Fruit fly (Drosophila melanogaster) whole organism, pupa: ENCODE measurements around the gene Polr3G.

Source experiments
- CG12605 ChIP-seq: fragments of 200-800 bp; sonication (Bioruptor generic); IDR thresholded peaks from 2 replicates; pipeline ENCODE4 v1.3.6; 2022; ENCODE audit warnings: missing biosample characterization, missing genetic modification characterization
- CG15710 ChIP-seq: fragments of 200-800 bp; sonication (Bioruptor generic); optimal IDR thresholded peaks from 2 replicates; lab custom pipeline; 2018; ENCODE audit warnings: missing biosample characterization, mild to moderate bottlenecking, missing genetic modification characterization, moderate library complexity
- CG32121 ChIP-seq: fragments of 200-800 bp; sonication (Bioruptor generic); IDR thresholded peaks from 2 replicates; pipeline ENCODE4 v1.3.6; 2022; ENCODE audit warnings: missing biosample characterization, missing genetic modification characterization
- CG34367 ChIP-seq: fragments of 200-800 bp; sonication (Bioruptor generic); optimal IDR thresholded peaks from 2 replicates; lab custom pipeline; 2018; ENCODE audit warnings: missing biosample characterization, mild to moderate bottlenecking, missing genetic modification characterization
- CG4496 ChIP-seq: fragments of 200-800 bp; sonication (Bioruptor generic); IDR thresholded peaks from 3 replicates; pipeline ENCODE4 v1.3.6; 2022; ENCODE audit warnings: missing biosample characterization, missing genetic modification characterization
- D1 ChIP-seq: fragments of 200-800 bp; sonication (Bioruptor generic); optimal IDR thresholded peaks from 2 replicates; lab custom pipeline; 2018; ENCODE audit warnings: missing biosample characterization, mild to moderate bottlenecking, missing genetic modification characterization, moderate library complexity

DNA sequence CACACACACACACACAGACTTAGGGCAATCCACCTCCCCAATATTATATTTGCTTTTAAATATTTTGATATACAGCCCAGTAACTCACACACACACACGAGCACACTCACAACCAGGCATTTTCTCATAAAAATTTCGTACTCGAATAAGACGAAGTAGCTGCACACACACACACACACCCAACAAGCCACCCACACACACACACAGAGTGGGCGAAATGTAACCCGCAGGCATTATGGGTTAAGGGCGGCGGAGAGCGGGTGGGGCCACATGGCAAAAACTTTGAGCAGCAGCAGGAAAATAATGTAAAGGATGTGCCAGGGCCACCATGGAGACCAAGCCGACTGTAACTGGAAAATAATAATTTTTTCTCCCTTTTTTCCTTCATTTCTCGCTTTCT, 14.7 kb upstream of the Polr3G start:
- TF ChIP-seq CG32121 (no peak), CG34367 (no peak), CG12605 (GFP tag; lab: Robert Waterston, UW) (no peak), D1 (tag; lab: Kevin White, UChicago) (no peak), CG15710 (tag; lab: Kevin White, UChicago) (no peak), CG4496 (GFP tag; lab: Robert Waterston, UW) (no peak)
